Worm (Caenorhabditis elegans) whole organism, L1 larva: Measurements from ENCODE around the gene pqn-29.

Experiments used
- C16A3.4 ChIP-seq: fragments of 150-350 bp; optimal IDR thresholded peaks from 2 replicates; lab custom pipeline; 2014; ENCODE audit warnings: missing biosample characterization, missing genetic modification characterization
- C34B4.2 ChIP-seq: sonication (generic microtip); optimal IDR thresholded peaks from 2 replicates; lab custom pipeline; 2017; ENCODE audit warnings: mild to moderate bottlenecking, missing genetic modification characterization, missing compliant biosample characterization
- F16B12.6 ChIP-seq: fragments of 150-350 bp; optimal IDR thresholded peaks from 2 replicates; lab custom pipeline; 2014; ENCODE audit warnings: missing biosample characterization, missing genetic modification characterization
- alr-1 ChIP-seq: fragments of 200-800 bp; sonication (Bioruptor generic); optimal IDR thresholded peaks from 2 replicates; lab custom pipeline; 2018; ENCODE audit warnings: borderline replicate concordance, mild to moderate bottlenecking, missing genetic modification characterization, missing compliant biosample characterization
- ceh-63 ChIP-seq: fragments of 200-800 bp; sonication (Bioruptor generic); optimal IDR thresholded peaks from 2 replicates; lab custom pipeline; 2018; ENCODE audit warnings: mild to moderate bottlenecking, missing genetic modification characterization, missing compliant biosample characterization
- ceh-90 ChIP-seq: sonication (generic microtip); optimal IDR thresholded peaks from 2 replicates; lab custom pipeline; 2016; ENCODE audit warnings: missing genetic modification characterization, missing compliant biosample characterization
- ces-1 ChIP-seq: fragments of 150-350 bp; optimal IDR thresholded peaks from 2 replicates; lab custom pipeline; 2014; ENCODE audit warnings: missing biosample characterization, missing genetic modification reagents, missing genetic modification characterization
- dsc-1 ChIP-seq: sonication (generic microtip); optimal IDR thresholded peaks from 2 replicates; lab custom pipeline; 2016; ENCODE audit warnings: mild to moderate bottlenecking, missing genetic modification characterization, missing compliant biosample characterization
- efl-1 ChIP-seq, 4 experiments: fragments of 150-350 bp; optimal IDR thresholded peaks in 3 of 4; peaks in 1 of 4; 1 replicate in 1 of 4; 2 replicates in 3 of 4; lab custom pipeline; 2014; ENCODE audit warnings: missing biosample characterization in 2 of 4, missing genetic modification characterization in 2 of 4, missing genetic modification reagents in 2 of 4
- efl-3 ChIP-seq: fragments of 200-800 bp; sonication (Bioruptor generic); optimal IDR thresholded peaks from 2 replicates; lab custom pipeline; 2018; ENCODE audit warnings: mild to moderate bottlenecking, missing genetic modification characterization, missing compliant biosample characterization
- egl-27 ChIP-seq, 2 experiments: fragments of 150-350 bp in 1 of 2; sonication (generic microtip); optimal IDR thresholded peaks; 3 replicates each; lab custom pipeline; 2017 to 2018; ENCODE audit warnings: missing biosample characterization in 2 of 2, missing genetic modification characterization in 2 of 2, missing genetic modification reagents in 2 of 2
- elt-2 ChIP-seq: sonication (generic microtip); optimal IDR thresholded peaks from 2 replicates; lab custom pipeline; 2016; ENCODE audit warnings: missing genetic modification characterization, mild to moderate bottlenecking, inconsistent platforms, missing compliant biosample characterization, missing genetic modification reagents
- ets-5 ChIP-seq: fragments of 200-800 bp; sonication (Bioruptor generic); IDR thresholded peaks from 2 replicates; pipeline ENCODE4 v1.3.6; 2022; ENCODE audit warnings: missing genetic modification characterization, missing compliant biosample characterization
- fkh-10 ChIP-seq: sonication (generic microtip); optimal IDR thresholded peaks from 2 replicates; lab custom pipeline; 2017; ENCODE audit warnings: missing biosample characterization, missing genetic modification reagents, missing genetic modification characterization
- fkh-4 ChIP-seq: sonication (generic microtip); optimal IDR thresholded peaks from 2 replicates; lab custom pipeline; 2016; ENCODE audit warnings: missing compliant biosample characterization, missing genetic modification characterization, borderline replicate concordance
- fkh-8 ChIP-seq: sonication (generic microtip); optimal IDR thresholded peaks from 2 replicates; lab custom pipeline; 2016; ENCODE audit warnings: mild to moderate bottlenecking, missing genetic modification characterization, missing compliant biosample characterization
- hlh-17 ChIP-seq: fragments of 200-800 bp; sonication (Bioruptor generic); optimal IDR thresholded peaks from 2 replicates; lab custom pipeline; 2018; ENCODE audit warnings: missing genetic modification characterization, mild to moderate bottlenecking, missing compliant biosample characterization, moderate library complexity, borderline replicate concordance
- jun-1 ChIP-seq: fragments of 150-350 bp; optimal IDR thresholded peaks from 2 replicates; lab custom pipeline; 2014; ENCODE audit warnings: missing biosample characterization, missing genetic modification reagents, missing genetic modification characterization
- lin-13 ChIP-seq: fragments of 150-350 bp; optimal IDR thresholded peaks from 2 replicates; lab custom pipeline; 2014; ENCODE audit warnings: missing biosample characterization, missing genetic modification reagents, missing genetic modification characterization
- lin-35 ChIP-seq, 2 experiments: fragments of 150-350 bp; optimal IDR thresholded peaks; 2 replicates each; lab custom pipeline; 2014; ENCODE audit warnings: missing biosample characterization in 2 of 2, missing genetic modification characterization in 2 of 2, missing genetic modification reagents in 2 of 2
- lir-3 ChIP-seq: sonication (generic microtip); optimal IDR thresholded peaks from 2 replicates; lab custom pipeline; 2016; ENCODE audit warnings: mild to moderate bottlenecking, missing genetic modification characterization, moderate library complexity, missing compliant biosample characterization; ENCODE audit not compliant: poor library complexity
- mef-2 ChIP-seq: fragments of 150-350 bp; optimal IDR thresholded peaks from 2 replicates; lab custom pipeline; 2014; ENCODE audit warnings: missing biosample characterization, missing genetic modification characterization
- nhr-11 ChIP-seq: fragments of 150-350 bp; optimal IDR thresholded peaks from 2 replicates; lab custom pipeline; 2014; ENCODE audit warnings: missing biosample characterization, missing genetic modification characterization
- nhr-12 ChIP-seq: sonication (generic microtip); optimal IDR thresholded peaks from 2 replicates; lab custom pipeline; 2017; ENCODE audit warnings: missing biosample characterization, missing genetic modification characterization
- nhr-20 ChIP-seq: sonication (generic microtip); optimal IDR thresholded peaks from 2 replicates; lab custom pipeline; 2016; ENCODE audit warnings: mild to moderate bottlenecking, missing genetic modification characterization, missing compliant biosample characterization
- nhr-237 ChIP-seq: fragments of 150-350 bp; optimal IDR thresholded peaks from 2 replicates; lab custom pipeline; 2014; ENCODE audit warnings: missing biosample characterization, missing genetic modification characterization
- nhr-47 ChIP-seq: sonication (generic microtip); optimal IDR thresholded peaks from 2 replicates; lab custom pipeline; 2016; ENCODE audit warnings: mild to moderate bottlenecking, missing genetic modification characterization, moderate library complexity, missing compliant biosample characterization
- nhr-77 ChIP-seq: fragments of 150-350 bp; optimal IDR thresholded peaks from 2 replicates; lab custom pipeline; 2014; ENCODE audit warnings: missing biosample characterization, missing genetic modification characterization
- nhr-90 ChIP-seq: sonication (generic microtip); optimal IDR thresholded peaks from 2 replicates; lab custom pipeline; 2016; ENCODE audit warnings: mild to moderate bottlenecking, missing genetic modification characterization, missing compliant biosample characterization; ENCODE audit not compliant: poor library complexity
- pqm-1 ChIP-seq: sonication (generic microtip); optimal IDR thresholded peaks from 3 replicates; lab custom pipeline; 2017; ENCODE audit warnings: missing biosample characterization, missing genetic modification characterization
- skn-1 ChIP-seq: fragments of 150-350 bp; optimal IDR thresholded peaks from 2 replicates; lab custom pipeline; 2014; ENCODE audit warnings: missing biosample characterization, missing genetic modification characterization
- snu-23 ChIP-seq: sonication (generic microtip); optimal IDR thresholded peaks from 2 replicates; lab custom pipeline; 2016; ENCODE audit warnings: missing genetic modification characterization, missing compliant biosample characterization
- sptf-1 ChIP-seq: fragments of 150-350 bp; optimal IDR thresholded peaks from 2 replicates; lab custom pipeline; 2014; ENCODE audit warnings: missing biosample characterization, missing genetic modification characterization
- tlp-1 ChIP-seq: fragments of 150-350 bp; optimal IDR thresholded peaks from 2 replicates; lab custom pipeline; 2014; ENCODE audit warnings: missing biosample characterization, missing genetic modification characterization
- unc-86 ChIP-seq: sonication (generic microtip); optimal IDR thresholded peaks from 2 replicates; lab custom pipeline; 2016; ENCODE audit warnings: missing genetic modification characterization, missing compliant biosample characterization
- unc-98 ChIP-seq: fragments of 200-800 bp; sonication (Bioruptor generic); IDR thresholded peaks from 2 replicates; pipeline ENCODE4 v1.3.6; 2022; ENCODE audit warnings: missing genetic modification characterization, missing compliant biosample characterization
- xbp-1 ChIP-seq: sonication (generic microtip); optimal IDR thresholded peaks from 2 replicates; lab custom pipeline; 2016; ENCODE audit warnings: missing genetic modification characterization, missing compliant biosample characterization
- zag-1 ChIP-seq: fragments of 150-350 bp; optimal IDR thresholded peaks from 2 replicates; lab custom pipeline; 2014; ENCODE audit warnings: missing biosample characterization, missing genetic modification characterization

Gene pqn-29

DNA sequence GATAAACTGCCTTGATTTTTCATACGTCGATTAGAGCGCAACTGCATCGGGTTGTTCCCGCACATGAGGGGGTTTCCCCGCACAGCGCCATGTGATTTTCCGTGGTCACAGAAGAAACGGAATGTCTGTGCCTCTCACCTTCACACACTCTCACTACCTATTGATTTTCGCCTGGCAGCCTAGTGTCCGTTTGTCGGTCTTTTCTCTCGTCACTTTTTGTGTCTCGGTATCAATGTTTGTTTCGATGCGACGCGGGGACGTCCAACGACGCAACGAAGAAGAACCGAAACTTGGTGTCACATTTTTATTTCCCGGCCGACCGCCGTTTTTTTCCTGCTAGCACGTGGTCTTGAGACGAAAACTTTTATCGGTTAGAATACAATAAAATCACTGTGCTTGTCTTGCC is 3.2 kb upstream of the pqn-29 start (continued):
- TF ChIP-seq unc-98 (GFP tag; lab: Robert Waterston, UW) (peak; percentile 51; the same call in 1 of the 2 replicates), C16A3.4 (tag; lab: Kevin White, UChicago) (peak; percentile 92), fkh-10 (GFP tag; lab: Kevin White, UChicago) (no peak), efl-3 (GFP tag; lab: Kevin White, UChicago) (no peak), pqm-1 (tag; lab: Kevin White, UChicago) (peak; percentile 40), xbp-1 (tag; lab: Kevin White, UChicago) (peak; percentile 89), lir-3 (peak; percentile 79), alr-1 (tag; lab: Kevin White, UChicago) (no peak), ces-1 (GFP tag; lab: Kevin White, UChicago) (no peak), mef-2 (tag; lab: Kevin White, UChicago) (peak; percentile 42), snu-23 (peak; percentile 98)

DNA sequence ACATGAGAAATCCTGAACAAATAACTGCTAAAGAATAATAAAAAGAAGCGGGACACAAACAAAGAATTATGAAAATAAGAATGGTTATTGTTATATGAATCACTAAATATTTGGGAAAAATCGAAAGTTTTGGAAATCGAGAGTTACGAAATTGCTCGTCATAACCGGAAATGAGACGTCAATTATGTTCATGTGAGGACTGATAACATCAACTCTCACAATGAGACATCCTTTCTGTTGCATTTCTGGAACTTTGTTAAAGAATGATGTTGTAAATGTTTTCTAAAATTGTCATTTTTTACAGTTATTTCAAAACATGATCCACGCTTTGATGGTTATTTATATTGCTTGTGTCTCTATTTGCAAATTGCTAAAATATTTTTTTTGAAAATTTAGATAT is 1.7 kb upstream of the pqn-29 start, which contains the start of gene T23F11.6:
Gene T23F11.6, minus strand, starts transcription at position 45 of the 400 bp plus-strand sequence.
- TF ChIP-seq egl-27 (tag; optimal IDR thresholded peaks at IDR 0.05; lab: Kevin White, UChicago) (no peak), C34B4.2 (tag; lab: Kevin White, UChicago) (no peak), efl-1 (optimal IDR thresholded peaks at IDR 0.05; lab: Kevin White, UChicago) (no peak), efl-1 (GFP tag; optimal IDR thresholded peaks at IDR 0.05 in 1 of 2; lab: Kevin White, UChicago) (no peak), nhr-237 (tag; lab: Kevin White, UChicago) (no peak), nhr-90 (tag; lab: Kevin White, UChicago) (no peak), nhr-12 (tag; lab: Kevin White, UChicago) (no peak), nhr-77 (tag; lab: Kevin White, UChicago) (no peak), zag-1 (tag; lab: Kevin White, UChicago) (no peak), sptf-1 (tag; lab: Kevin White, UChicago) (no peak), nhr-47 (tag; lab: Kevin White, UChicago) (no peak), ceh-63 (GFP tag; lab: Kevin White, UChicago) (no peak), nhr-20 (no peak), fkh-4 (no peak), mef-2 (tag; lab: Kevin White, UChicago) (no peak), dsc-1 (tag; lab: Kevin White, UChicago) (no peak)

DNA sequence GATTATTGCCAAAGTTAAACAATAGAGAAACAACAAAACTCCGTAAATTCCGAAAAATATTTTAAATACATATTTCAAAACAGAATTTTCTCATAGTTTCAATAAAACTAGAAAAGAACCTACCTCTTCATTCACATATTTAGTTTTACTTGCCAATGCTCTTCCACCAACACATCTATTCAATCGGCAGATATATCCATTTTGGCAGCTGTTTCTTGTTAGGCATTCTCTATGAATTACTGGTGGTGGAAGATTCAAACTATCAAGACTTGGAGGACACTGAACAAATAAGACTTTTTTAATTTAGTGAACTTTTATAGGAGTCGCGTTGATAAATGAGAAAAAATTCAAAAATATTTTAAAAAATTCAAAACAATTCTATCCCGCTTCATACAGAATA is 1.2 kb upstream of the pqn-29 start:
- TF ChIP-seq dsc-1 (tag; lab: Kevin White, UChicago) (peak; percentile 94), nhr-11 (tag; lab: Kevin White, UChicago) (no peak), fkh-4 (peak; percentile 71), unc-86 (tag; lab: Kevin White, UChicago) (no peak)

DNA sequence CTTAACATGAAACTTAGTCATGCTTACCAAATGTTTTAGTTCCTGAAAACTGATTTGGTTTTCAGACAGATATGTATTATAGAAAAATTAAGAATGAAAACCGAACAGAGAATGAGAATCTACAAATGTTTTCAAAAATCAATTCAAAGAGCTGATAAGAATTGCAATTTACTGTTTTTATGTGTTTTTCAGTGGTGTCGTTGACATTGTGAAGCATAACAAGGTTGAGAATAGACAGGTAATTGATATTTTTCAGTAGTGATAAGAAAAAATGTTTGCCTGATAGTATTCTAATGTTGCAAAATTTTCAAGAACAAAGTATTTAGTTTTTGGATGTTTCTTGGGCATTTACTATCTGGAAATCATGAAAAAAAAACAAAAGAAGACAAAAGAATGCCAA is 2.9 kb downstream of the pqn-29 start, which contains the start of gene pfas-1:
Gene pfas-1, minus strand, starts transcription at position 49 of the 400 bp plus-strand sequence.
- TF ChIP-seq C16A3.4 (tag; lab: Kevin White, UChicago) (no peak), elt-2 (tag; lab: Kevin White, UChicago) (peak; percentile 21), tlp-1 (tag; lab: Kevin White, UChicago) (peak; percentile 41)

DNA sequence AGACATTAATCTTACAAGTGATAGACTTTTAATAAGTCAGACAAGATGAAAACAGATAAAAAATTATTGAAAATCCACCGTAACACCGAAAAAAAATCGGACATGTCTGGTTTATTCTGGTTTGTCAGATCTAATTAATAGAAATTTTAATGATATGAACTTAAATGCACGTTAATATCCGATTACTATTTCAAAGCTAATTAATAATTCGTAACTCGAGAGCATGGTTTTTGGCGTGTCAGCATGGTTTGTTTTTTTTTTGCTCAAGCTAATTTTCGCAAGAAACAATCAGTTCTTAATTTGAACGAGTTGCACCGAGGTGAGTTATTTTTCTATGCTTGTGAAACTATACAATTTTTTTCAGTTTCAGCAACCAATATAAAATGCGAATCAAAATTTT is 11.2 kb downstream of the pqn-29 start, which contains the start of gene clec-153:
Gene clec-153, plus strand, starts transcription at position 301 of the 400 bp plus-strand sequence.
- no peak for TF ChIP-seq unc-86 (tag; lab: Kevin White, UChicago)
- TF ChIP-seq skn-1 (tag; lab: Kevin White, UChicago) = no peak
- TF ChIP-seq fkh-4 = no peak
- TF ChIP-seq ceh-90 (tag; lab: Kevin White, UChicago) = no peak
- no peak for TF ChIP-seq jun-1 (tag; lab: Kevin White, UChicago)
- TF ChIP-seq dsc-1 (tag; lab: Kevin White, UChicago) = no peak
- no peak for TF ChIP-seq ets-5
- TF ChIP-seq snu-23 = no peak
- no peak for TF ChIP-seq lin-13
- no peak for TF ChIP-seq hlh-17 (GFP tag; lab: Kevin White, UChicago)
- TF ChIP-seq ceh-63 (GFP tag; lab: Kevin White, UChicago) = no peak
- no peak for TF ChIP-seq fkh-8 (tag; lab: Kevin White, UChicago)
- TF ChIP-seq zag-1 (tag; lab: Kevin White, UChicago) = no peak
- no peak for TF ChIP-seq lir-3
- TF ChIP-seq nhr-47 (tag; lab: Kevin White, UChicago) = no peak
- no peak for TF ChIP-seq F16B12.6 (tag; lab: Kevin White, UChicago)
- no peak for TF ChIP-seq lin-35 (GFP tag; optimal IDR thresholded peaks at IDR 0.05; lab: Kevin White, UChicago)
